Worm (Caenorhabditis elegans): Measurements from ENCODE around the gene perm-4.
A peak's percentile ranks its signal among the peaks of the same experiment; 100 is the strongest.

The perm-4 gene

DNA sequence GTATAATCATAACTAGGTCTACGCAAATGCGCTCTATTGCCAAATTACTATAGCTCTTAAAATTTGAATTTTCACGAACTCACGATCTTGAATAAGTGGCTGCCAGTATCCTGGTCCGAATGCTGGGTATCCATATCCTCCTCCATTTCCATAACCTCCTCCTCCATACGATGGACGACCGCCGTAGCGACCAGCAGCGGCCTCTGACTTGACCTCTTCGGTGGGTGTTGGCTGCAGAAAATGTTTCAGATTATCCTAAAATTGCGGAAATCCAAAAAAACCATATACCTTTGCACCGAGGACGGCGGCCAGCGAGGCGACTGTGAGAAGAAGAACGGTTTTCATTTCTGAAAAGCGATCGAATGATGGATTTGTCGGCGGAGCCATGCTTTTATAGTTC is at the start of gene perm-4:
TSS of gene perm-4 (minus strand) at position 367 of the 400 bp plus-strand sequence.
- TF ChIP-seq gmeb-1 (tag; optimal IDR thresholded peaks at IDR 0.05) (no peak), elt-3 (tag; optimal IDR thresholded peaks at IDR 0.05) (no peak), Y55F3AM.14 (GFP tag; optimal IDR thresholded peaks at IDR 0.05) (no peak), dmd-4 (tag; optimal IDR thresholded peaks at IDR 0.05) (no peak), nhr-6 (tag; optimal IDR thresholded peaks at IDR 0.05) (no peak), peb-1 (tag; optimal IDR thresholded peaks at IDR 0.05) (no peak), elt-1 (tag; optimal IDR thresholded peaks at IDR 0.05) (no peak), nhr-12 (tag; optimal IDR thresholded peaks at IDR 0.05) (no peak), ceh-16 (tag; optimal IDR thresholded peaks at IDR 0.05) (no peak), sem-4 (tag; optimal IDR thresholded peaks at IDR 0.05) (no peak), nhr-237 (tag; optimal IDR thresholded peaks at IDR 0.05) (no peak), ztf-4 (tag; optimal IDR thresholded peaks at IDR 0.05) (no peak), C34F6.9 (tag; optimal IDR thresholded peaks at IDR 0.05) (no peak)

DNA sequence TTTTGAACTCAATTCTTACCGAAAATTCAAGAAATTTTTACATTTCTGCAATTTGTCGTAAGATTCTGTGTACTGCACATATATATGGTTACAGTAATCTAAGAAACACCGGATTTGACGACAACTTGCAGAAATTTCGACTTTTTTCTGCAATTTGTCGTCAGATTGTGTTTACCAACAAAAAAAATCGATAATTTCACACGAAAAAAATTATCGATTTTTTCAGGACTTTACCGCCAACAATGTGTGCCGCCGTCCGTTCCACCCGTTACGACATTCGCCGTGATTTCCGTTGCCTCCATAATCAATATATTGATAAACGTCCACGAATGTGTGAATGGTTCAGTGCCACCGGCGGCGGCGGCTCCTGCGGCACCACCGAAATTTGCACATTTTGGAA is 49.5 kb upstream of the perm-4 start:
- TF ChIP-seq ztf-1 (GFP tag; conservative IDR thresholded peaks at IDR 0.05): no peak
- TF ChIP-seq unc-62 (GFP tag; optimal IDR thresholded peaks at IDR 0.05): no peak
- TF ChIP-seq F13H6.1 (tag; optimal IDR thresholded peaks at IDR 0.05): no peak
- no peak for TF ChIP-seq snpc-4 (tag; optimal IDR thresholded peaks at IDR 0.05)
- no peak for TF ChIP-seq sma-3 (GFP tag; optimal IDR thresholded peaks at IDR 0.05)
- TF ChIP-seq blmp-1 (tag; optimal IDR thresholded peaks at IDR 0.05; ENCODE audit: insufficient read depth): no peak
- TF ChIP-seq aly-2 (tag; optimal IDR thresholded peaks at IDR 0.05): no peak
- TF ChIP-seq elt-3 (tag; optimal IDR thresholded peaks at IDR 0.05): no peak
- TF ChIP-seq lin-39 (tag; optimal IDR thresholded peaks at IDR 0.05): no peak
- no peak for TF ChIP-seq peb-1 (tag; optimal IDR thresholded peaks at IDR 0.05)
- TF ChIP-seq zag-1 (tag; optimal IDR thresholded peaks at IDR 0.05): no peak
- no peak for TF ChIP-seq mdl-1 (tag; optimal IDR thresholded peaks at IDR 0.05)
- TF ChIP-seq dmd-4 (tag; optimal IDR thresholded peaks at IDR 0.05): no peak
- TF ChIP-seq nhr-129 (tag; optimal IDR thresholded peaks at IDR 0.05): no peak
- no peak for TF ChIP-seq Y55F3AM.14 (GFP tag; optimal IDR thresholded peaks at IDR 0.05)
- no peak for TF ChIP-seq ama-1 (optimal IDR thresholded peaks at IDR 0.05)
- no peak for TF ChIP-seq nhr-77 (tag; optimal IDR thresholded peaks at IDR 0.05)
- no peak for TF ChIP-seq nhr-21 (tag; optimal IDR thresholded peaks at IDR 0.05)
- TF ChIP-seq R02D3.7 (tag; optimal IDR thresholded peaks at IDR 0.05): no peak
- no peak for TF ChIP-seq ztf-4 (tag; optimal IDR thresholded peaks at IDR 0.05)

DNA sequence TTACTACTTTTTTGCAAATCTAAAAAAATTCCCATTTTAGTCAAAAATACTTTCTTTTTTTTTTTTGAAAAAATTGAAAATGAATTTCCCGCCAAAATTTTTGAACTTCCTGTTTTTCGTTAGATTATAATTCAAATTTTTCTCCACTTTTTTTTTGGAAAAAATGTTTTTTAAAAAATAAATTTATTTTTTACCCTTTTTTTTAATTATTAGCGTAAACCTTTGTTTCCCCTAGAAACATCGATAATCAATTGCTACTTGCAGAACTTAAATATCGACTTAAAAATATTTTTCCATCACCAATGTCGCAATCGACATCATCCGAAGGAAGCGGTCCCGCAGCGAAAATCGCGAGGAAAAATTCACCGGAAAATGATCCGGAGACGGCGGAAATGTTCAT is 45.5 kb upstream of the perm-4 start, which contains the start of gene cec-2:
TSS of gene cec-2 (plus strand) at position 301 of the 400 bp plus-strand sequence.
- TF ChIP-seq crh-2 (tag; optimal IDR thresholded peaks at IDR 0.05) (no peak), ceh-82 (tag; optimal IDR thresholded peaks at IDR 0.05) (no peak), unc-55 (GFP tag; optimal IDR thresholded peaks at IDR 0.05) (no peak), lin-11 (tag; optimal IDR thresholded peaks at IDR 0.05) (no peak), nhr-237 (tag; optimal IDR thresholded peaks at IDR 0.05) (no peak), nhr-6 (tag; optimal IDR thresholded peaks at IDR 0.05) (no peak), nhr-23 (tag; optimal IDR thresholded peaks at IDR 0.05) (no peak), ZK546.5 (tag; optimal IDR thresholded peaks at IDR 0.05) (no peak), unc-62 (GFP tag; optimal IDR thresholded peaks at IDR 0.05) (no peak), lin-39 (tag; optimal IDR thresholded peaks at IDR 0.05) (no peak), mab-5 (tag; optimal IDR thresholded peaks at IDR 0.05) (no peak), elt-1 (tag; optimal IDR thresholded peaks at IDR 0.05) (no peak), ama-1 (optimal IDR thresholded peaks at IDR 0.05) (no peak), sma-9 (GFP tag; optimal IDR thresholded peaks at IDR 0.05) (no peak), sma-9 (tag; optimal IDR thresholded peaks at IDR 0.05) (no peak)

DNA sequence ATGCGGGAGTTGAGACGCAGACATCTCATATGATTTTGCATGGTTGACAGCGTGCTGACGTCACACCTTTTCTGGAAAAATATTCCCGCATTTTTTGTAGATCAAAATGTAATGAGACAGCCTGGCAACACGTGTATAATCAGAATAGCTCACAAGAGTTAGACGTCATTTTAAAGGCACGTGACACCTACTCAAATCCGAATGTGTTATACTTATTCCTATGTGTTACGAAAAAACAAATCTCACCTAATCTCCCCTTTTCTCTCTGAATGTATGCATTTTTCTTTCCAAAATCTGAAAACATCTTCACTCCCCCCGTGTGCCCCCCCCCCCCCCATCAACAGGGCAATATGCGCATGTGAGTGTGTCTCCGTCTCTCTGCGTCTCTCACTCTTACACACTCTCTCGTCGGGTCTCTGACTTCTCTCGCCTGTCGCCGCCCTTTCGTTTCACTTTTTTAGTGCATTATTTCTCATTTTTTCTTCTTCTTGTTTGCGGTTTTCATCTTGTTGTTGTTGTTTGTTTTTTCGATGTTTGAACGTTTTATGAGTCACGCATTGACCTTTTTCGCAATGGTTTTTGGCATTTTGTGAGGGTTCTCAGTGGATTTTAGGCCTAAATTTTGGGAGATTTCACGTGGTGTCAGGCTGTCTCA is 43.5 kb upstream of the perm-4 start:
- TF ChIP-seq ztf-1 (GFP tag; conservative IDR thresholded peaks at IDR 0.05) (no peak), dmd-4 (tag; optimal IDR thresholded peaks at IDR 0.05) (no peak), mdl-1 (tag; optimal IDR thresholded peaks at IDR 0.05) (peak; percentile 45 to 87), R02D3.7 (tag; optimal IDR thresholded peaks at IDR 0.05) (no peak), mab-5 (tag; optimal IDR thresholded peaks at IDR 0.05) (peak; percentile 12), nhr-6 (tag; optimal IDR thresholded peaks at IDR 0.05) (no peak), F13H6.1 (tag; optimal IDR thresholded peaks at IDR 0.05) (peak; percentile 22), fos-1 (tag; optimal IDR thresholded peaks at IDR 0.05) (no peak), unc-55 (GFP tag; optimal IDR thresholded peaks at IDR 0.05) (peak; percentile 53), nhr-11 (tag; optimal IDR thresholded peaks at IDR 0.05) (no peak), nhr-129 (tag; optimal IDR thresholded peaks at IDR 0.05) (peak; percentile 37), Y55F3AM.14 (GFP tag; optimal IDR thresholded peaks at IDR 0.05) (peak; percentile 63), ama-1 (optimal IDR thresholded peaks at IDR 0.05) (no peak), C34F6.9 (tag; optimal IDR thresholded peaks at IDR 0.05) (peak; percentile 60), ceh-82 (tag; optimal IDR thresholded peaks at IDR 0.05) (no peak), gmeb-1 (tag; optimal IDR thresholded peaks at IDR 0.05) (peak; percentile 40), sma-9 (GFP tag; optimal IDR thresholded peaks at IDR 0.05) (peak; percentile 45), sma-9 (tag; optimal IDR thresholded peaks at IDR 0.05) (no peak), skn-1 (tag; optimal IDR thresholded peaks at IDR 0.05) (no peak), aly-2 (tag; optimal IDR thresholded peaks at IDR 0.05) (no peak), lsy-2 (tag; optimal IDR thresholded peaks at IDR 0.05) (peak in 1 of 2 experiments; percentile 61), blmp-1 (tag; optimal IDR thresholded peaks at IDR 0.05; ENCODE audit: insufficient read depth) (peak; percentile 54), peb-1 (tag; optimal IDR thresholded peaks at IDR 0.05) (no peak), zag-1 (tag; optimal IDR thresholded peaks at IDR 0.05) (no peak), mbf-1 (tag; optimal IDR thresholded peaks at IDR 0.05) (no peak), nhr-23 (tag; optimal IDR thresholded peaks at IDR 0.05) (no peak), lin-13 (GFP tag; optimal IDR thresholded peaks at IDR 0.05) (peak; percentile 3), elt-3 (tag; optimal IDR thresholded peaks at IDR 0.05) (no peak), nhr-10 (tag; optimal IDR thresholded peaks at IDR 0.05) (no peak)

Measured in whole organism, L2 larva.